Fruit fly (Drosophila melanogaster) Kc167 (cell line): ENCODE results near the gene CG12974.

Source experiments
- Myc ChIP-seq: fragments of >200 bp; optimal IDR thresholded peaks from 2 replicates; lab custom pipeline; 2017; ENCODE audit warnings: missing external identifiers
- Sin3A ChIP-seq: fragments of >200 bp; optimal IDR thresholded peaks from 2 replicates; lab custom pipeline; 2018; ENCODE audit warnings: missing external identifiers
- h ChIP-seq: fragments of >200 bp; optimal IDR thresholded peaks from 3 replicates; lab custom pipeline; 2018; ENCODE audit warnings: missing external identifiers
- insv ChIP-seq: fragments of >200 bp; optimal IDR thresholded peaks from 3 replicates; lab custom pipeline; 2018; ENCODE audit warnings: missing external identifiers
- psq ChIP-seq: fragments of >200 bp; optimal IDR thresholded peaks from 2 replicates; lab custom pipeline; 2017; ENCODE audit warnings: missing external identifiers
- ttk ChIP-seq: sonication (Bioruptor generic); optimal IDR thresholded peaks from 2 replicates; lab custom pipeline; 2017; ENCODE audit warnings: missing external identifiers

- TF ChIP-seq h (lab: Kevin White, UChicago) = no peak
- TF ChIP-seq Myc (lab: Kevin White, UChicago) = no peak
- no peak for TF ChIP-seq psq (lab: Kevin White, UChicago)
- no peak for TF ChIP-seq Sin3A (lab: Kevin White, UChicago)
- TF ChIP-seq insv (lab: Kevin White, UChicago) = no peak
- TF ChIP-seq ttk = no peak
These were observed 17.8 kb downstream of the CG12974 start, which contains the start of gene CG9391 for dm6 chr3L:21267862-21268385.
